Worm (Caenorhabditis elegans): ENCODE measurements around the gene C24A3.4.

- TF ChIP-seq him-1 (tag; optimal IDR thresholded peaks at IDR 0.05) (no peak), dao-5 (tag; optimal IDR thresholded peaks at IDR 0.05) (no peak), W03F9.2 (tag; optimal IDR thresholded peaks at IDR 0.05) (no peak)
Measured at ce11 chrX:8945011-8945410, 47.2 kb upstream of the C24A3.4 start.

Data from whole organism, L4/young adult.